Fruit fly (Drosophila melanogaster): ENCODE results near the gene AdamTS-B.

Gene AdamTS-B

dm6 chrX:5679933-5680667, 18.3 kb upstream of the AdamTS-B start, which contains the start of the genes Tre1 and Gr5a (continued):
- no peak for TF ChIP-seq lab (GFP tag; optimal IDR thresholded peaks at IDR 0.05)
- no peak for TF ChIP-seq bab2 (GFP tag; optimal IDR thresholded peaks at IDR 0.05)
- peak; percentile 7 for TF ChIP-seq CG2116 (GFP tag; optimal IDR thresholded peaks at IDR 0.05)
- TF ChIP-seq Ets97D (GFP tag; optimal IDR thresholded peaks at IDR 0.05), result no peak
- peak; percentile 5 for TF ChIP-seq BEAF-32 (GFP tag; optimal IDR thresholded peaks at IDR 0.05)
- 0 out of 2 replicates have a peak, but pooled peaks have one; percentile 43 for TF ChIP-seq CG4360 (GFP tag; IDR thresholded peaks at IDR 0.05)
- 0 out of 3 replicates have a peak, but pooled peaks have one; percentile 28 for TF ChIP-seq mld (GFP tag; IDR thresholded peaks at IDR 0.05; ENCODE audit: partially characterized antibody)
- no peak for TF ChIP-seq CG4282 (GFP tag; optimal IDR thresholded peaks at IDR 0.05)
- TF ChIP-seq sd (tag; optimal IDR thresholded peaks at IDR 0.05), result no peak
- TF ChIP-seq D19A (tag; optimal IDR thresholded peaks at IDR 0.05), result no peak
- TF ChIP-seq CG3995 (GFP tag; optimal IDR thresholded peaks at IDR 0.05), result no peak
- peak; percentile 38; the same call in 1 of the 2 replicates for TF ChIP-seq hbn (GFP tag; IDR thresholded peaks at IDR 0.05; ENCODE audit: partially characterized antibody)
- TF ChIP-seq prd (optimal IDR thresholded peaks at IDR 0.05), result no peak
- TF ChIP-seq prd (GFP tag; IDR thresholded peaks at IDR 0.05), result no peak
- no peak for TF ChIP-seq esg (GFP tag; conservative IDR thresholded peaks at IDR 0.05)
- TF ChIP-seq Sry-β (GFP tag; optimal IDR thresholded peaks at IDR 0.05), result no peak
- TF ChIP-seq Xbp1 (GFP tag; optimal IDR thresholded peaks at IDR 0.05), result no peak
- TF ChIP-seq Dp (GFP tag; optimal IDR thresholded peaks at IDR 0.05), result peak; percentile 51
- no peak for TF ChIP-seq ranshi (GFP tag; IDR thresholded peaks at IDR 0.05)
- peak; percentile 30; the same call in 1 of the 2 replicates for TF ChIP-seq CG13287 (GFP tag; IDR thresholded peaks at IDR 0.05; ENCODE audit: partially characterized antibody)
- TF ChIP-seq da (GFP tag; optimal IDR thresholded peaks at IDR 0.05), result no peak
- no peak for TF ChIP-seq Vsx1 (GFP tag; optimal IDR thresholded peaks at IDR 0.05)
- no peak for TF ChIP-seq ssp (GFP tag; IDR thresholded peaks at IDR 0.05)
- no peak for TF ChIP-seq CG9727 (GFP tag; optimal IDR thresholded peaks at IDR 0.05)
- no peak for TF ChIP-seq CG11085 (GFP tag; IDR thresholded peaks at IDR 0.05)
- peak; percentile 80 for TF ChIP-seq E2f2 (GFP tag; IDR thresholded peaks at IDR 0.05)
- no peak for TF ChIP-seq ind (GFP tag; optimal IDR thresholded peaks at IDR 0.05)
- TF ChIP-seq Pdp1 (GFP tag; optimal IDR thresholded peaks at IDR 0.05), result no peak
- no peak for TF ChIP-seq wdn (GFP tag; IDR thresholded peaks at IDR 0.05)
- TF ChIP-seq bbx (GFP tag; IDR thresholded peaks at IDR 0.05; ENCODE audit: partially characterized antibody), result peak; percentile 47; the same call in 1 of the 2 replicates
- TF ChIP-seq cad (GFP tag; optimal IDR thresholded peaks at IDR 0.05), result no peak
- TF ChIP-seq CG8765 (GFP tag; IDR thresholded peaks at IDR 0.05), result no peak
- no peak for TF ChIP-seq lilli (GFP tag; optimal IDR thresholded peaks at IDR 0.05)
- TF ChIP-seq pzg (GFP tag; optimal IDR thresholded peaks at IDR 0.05), result no peak
- TF ChIP-seq pho (GFP tag; optimal IDR thresholded peaks at IDR 0.05), result no peak
- TF ChIP-seq Ravus (GFP tag; IDR thresholded peaks at IDR 0.05), result no peak
- TF ChIP-seq Dref (GFP tag; IDR thresholded peaks at IDR 0.05), result peak; percentile 51
- TF ChIP-seq NC2α (GFP tag; optimal IDR thresholded peaks at IDR 0.05), result no peak
- no peak for TF ChIP-seq pfk (GFP tag; optimal IDR thresholded peaks at IDR 0.05)
- TF ChIP-seq Xrp1 (GFP tag; IDR thresholded peaks at IDR 0.05), result no peak
- TF ChIP-seq Mrtf (GFP tag; IDR thresholded peaks at IDR 0.05), result no peak
- TF ChIP-seq HLH4C (GFP tag; IDR thresholded peaks at IDR 0.05; ENCODE audit: partially characterized antibody), result peak; percentile 41; the same call in 1 of the 3 replicates
- no peak for TF ChIP-seq fd102C (GFP tag; optimal IDR thresholded peaks at IDR 0.05)
- TF ChIP-seq ap (GFP tag; IDR thresholded peaks at IDR 0.05), result no peak
- TF ChIP-seq sqz (GFP tag; optimal IDR thresholded peaks at IDR 0.05), result no peak
- TF ChIP-seq CG10274 (GFP tag; optimal IDR thresholded peaks at IDR 0.05), result no peak
- no peak for TF ChIP-seq Dbx (GFP tag; IDR thresholded peaks at IDR 0.05)
- peak; percentile 44; the same call in 1 of the 2 replicates for TF ChIP-seq Scr (GFP tag; IDR thresholded peaks at IDR 0.05; ENCODE audit: partially characterized antibody)
- no peak for TF ChIP-seq jumu (GFP tag; optimal IDR thresholded peaks at IDR 0.05)
- no peak for TF ChIP-seq gro (GFP tag; optimal IDR thresholded peaks at IDR 0.05)
